Worm (Caenorhabditis elegans): ENCODE measurements around the gene C01G10.7.

The C01G10.7 gene

ce11 chrV:15065068-15065744 is 20.3 kb upstream of the C01G10.7 start, which contains the start of gene C25D7.9:
TSS of gene C25D7.9 (plus strand) at chrV:15065135.
- TF ChIP-seq eor-1 (tag; optimal IDR thresholded peaks at IDR 0.05) (no peak), nhr-237 (tag; optimal IDR thresholded peaks at IDR 0.05) (no peak), nhr-12 (tag; optimal IDR thresholded peaks at IDR 0.05) (no peak), lin-39 (tag; optimal IDR thresholded peaks at IDR 0.05) (peak; percentile 20), nhr-25 (tag; optimal IDR thresholded peaks at IDR 0.05) (peak; percentile 6), nhr-28 (tag; optimal IDR thresholded peaks at IDR 0.05) (no peak), hmg-11 (tag; optimal IDR thresholded peaks at IDR 0.05) (peak; percentile 39), elt-2 (tag; optimal IDR thresholded peaks at IDR 0.05) (no peak), nhr-76 (tag; optimal IDR thresholded peaks at IDR 0.05) (no peak), nfya-1 (tag; optimal IDR thresholded peaks at IDR 0.05; ENCODE audit: insufficient read depth) (peak; percentile 33), lin-15B (tag; optimal IDR thresholded peaks at IDR 0.05) (peak; percentile 45), nhr-23 (tag; optimal IDR thresholded peaks at IDR 0.05) (no peak), pha-4 (tag; optimal IDR thresholded peaks at IDR 0.05) (peak; percentile 28), lsy-12 (tag; optimal IDR thresholded peaks at IDR 0.05) (no peak), ZK546.5 (tag; optimal IDR thresholded peaks at IDR 0.05) (no peak), zag-1 (tag; optimal IDR thresholded peaks at IDR 0.05) (no peak), ztf-11 (tag; optimal IDR thresholded peaks at IDR 0.05) (no peak)

- TF ChIP-seq mml-1 (tag; optimal IDR thresholded peaks at IDR 0.05), result no peak
- no peak for TF ChIP-seq snpc-4 (tag; optimal IDR thresholded peaks at IDR 0.05)
- TF ChIP-seq elt-2 (tag; optimal IDR thresholded peaks at IDR 0.05), result no peak
- TF ChIP-seq nhr-67 (tag; optimal IDR thresholded peaks at IDR 0.05), result no peak
- no peak for TF ChIP-seq R02D3.7 (tag; optimal IDR thresholded peaks at IDR 0.05)
- TF ChIP-seq nfya-1 (tag; optimal IDR thresholded peaks at IDR 0.05; ENCODE audit: insufficient read depth), result no peak
- TF ChIP-seq pqm-1 (tag; optimal IDR thresholded peaks at IDR 0.05), result no peak
- TF ChIP-seq lsy-12 (tag; optimal IDR thresholded peaks at IDR 0.05), result no peak
- TF ChIP-seq lin-39 (tag; optimal IDR thresholded peaks at IDR 0.05), result no peak
- TF ChIP-seq nhr-25 (tag; optimal IDR thresholded peaks at IDR 0.05), result no peak
- no peak for TF ChIP-seq nhr-76 (tag; optimal IDR thresholded peaks at IDR 0.05)
- TF ChIP-seq daf-12 (tag; optimal IDR thresholded peaks at IDR 0.05), result no peak
- TF ChIP-seq fos-1 (tag; optimal IDR thresholded peaks at IDR 0.05), result no peak
- TF ChIP-seq unc-62 (GFP tag; optimal IDR thresholded peaks at IDR 0.05), result no peak
Observed at ce11 chrV:15065837-15066348, 19.7 kb upstream of the C01G10.7 start, which contains the start of gene otub-1. TSS of gene otub-1 (plus strand) at chrV:15066298.

- no peak for TF ChIP-seq lsy-12 (tag; optimal IDR thresholded peaks at IDR 0.05)
- no peak for TF ChIP-seq ceh-82 (tag; optimal IDR thresholded peaks at IDR 0.05)
- no peak for TF ChIP-seq nhr-76 (tag; optimal IDR thresholded peaks at IDR 0.05)
- no peak for TF ChIP-seq nhr-28 (tag; optimal IDR thresholded peaks at IDR 0.05)
- TF ChIP-seq sea-2 (GFP tag; optimal IDR thresholded peaks at IDR 0.05), result no peak
- no peak for TF ChIP-seq lin-39 (tag; optimal IDR thresholded peaks at IDR 0.05)
- no peak for TF ChIP-seq unc-39 (tag; optimal IDR thresholded peaks at IDR 0.05)
- no peak for TF ChIP-seq ceh-9 (tag; optimal IDR thresholded peaks at IDR 0.05)
- TF ChIP-seq nhr-43 (tag; optimal IDR thresholded peaks at IDR 0.05; ENCODE audit: poor library complexity, severe bottlenecking), result no peak
- TF ChIP-seq elt-2 (tag; optimal IDR thresholded peaks at IDR 0.05), result no peak
- TF ChIP-seq egl-5 (tag; optimal IDR thresholded peaks at IDR 0.05), result no peak
Observed at ce11 chrV:15067165-15067564, 18.4 kb upstream of the C01G10.7 start, which contains the start of gene C25D7.10. TSS of gene C25D7.10 (plus strand) at chrV:15067465.

ce11 chrV:15068378-15068777 is 17.2 kb upstream of the C01G10.7 start, which contains the start of gene dnj-3:
TSS of gene dnj-3 (plus strand) at chrV:15068678.
- TF ChIP-seq nhr-43 (tag; optimal IDR thresholded peaks at IDR 0.05; ENCODE audit: poor library complexity, severe bottlenecking) (no peak), fkh-2 (tag; optimal IDR thresholded peaks at IDR 0.05) (no peak), nhr-76 (tag; optimal IDR thresholded peaks at IDR 0.05) (no peak), sea-2 (GFP tag; optimal IDR thresholded peaks at IDR 0.05) (no peak), ceh-9 (tag; optimal IDR thresholded peaks at IDR 0.05) (no peak), egl-27 (tag; optimal IDR thresholded peaks at IDR 0.05) (no peak), nhr-23 (tag; optimal IDR thresholded peaks at IDR 0.05) (no peak), pha-4 (tag; optimal IDR thresholded peaks at IDR 0.05) (no peak), R02D3.7 (tag; optimal IDR thresholded peaks at IDR 0.05) (no peak), unc-62 (GFP tag; optimal IDR thresholded peaks at IDR 0.05) (no peak), nhr-28 (tag; optimal IDR thresholded peaks at IDR 0.05) (no peak)
